Worm (Caenorhabditis elegans): ENCODE data around the gene F54H12.10.

DNA sequence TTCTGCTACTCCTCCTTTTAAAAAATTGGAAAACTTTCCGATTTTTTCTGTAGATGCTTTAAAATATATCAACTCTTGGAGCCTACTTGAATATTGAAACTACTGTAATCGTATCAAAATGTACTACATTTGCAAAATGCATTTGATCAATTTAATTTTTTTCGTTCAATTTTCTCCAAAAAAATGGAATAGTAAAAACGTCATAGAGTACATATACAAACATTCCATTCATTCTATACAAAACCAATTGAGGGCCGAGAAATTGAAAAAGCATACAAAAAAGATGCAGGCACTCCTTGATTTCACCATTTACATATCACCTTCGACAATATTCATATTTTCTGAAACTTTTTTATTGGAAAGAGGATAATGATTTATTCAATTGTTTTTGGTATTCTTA lies 45.3 kb upstream of the F54H12.10 start, which contains the start of gene C06G4.6:
- no peak for TF ChIP-seq pha-4 (tag; optimal IDR thresholded peaks at IDR 0.05)
- no peak for TF ChIP-seq elt-2 (tag; optimal IDR thresholded peaks at IDR 0.05)
- TF ChIP-seq ceh-24 (tag; optimal IDR thresholded peaks at IDR 0.05): no peak
- no peak for TF ChIP-seq hlh-15 (tag; optimal IDR thresholded peaks at IDR 0.05)
- TF ChIP-seq lin-11 (tag; optimal IDR thresholded peaks at IDR 0.05): no peak
- TF ChIP-seq ama-1 (optimal IDR thresholded peaks at IDR 0.05): no peak
- TF ChIP-seq pqm-1 (tag; optimal IDR thresholded peaks at IDR 0.05): no peak

Data from whole organism, late embryonic.